Worm (Caenorhabditis elegans): ENCODE results near the gene W09B6.4.

DNA sequence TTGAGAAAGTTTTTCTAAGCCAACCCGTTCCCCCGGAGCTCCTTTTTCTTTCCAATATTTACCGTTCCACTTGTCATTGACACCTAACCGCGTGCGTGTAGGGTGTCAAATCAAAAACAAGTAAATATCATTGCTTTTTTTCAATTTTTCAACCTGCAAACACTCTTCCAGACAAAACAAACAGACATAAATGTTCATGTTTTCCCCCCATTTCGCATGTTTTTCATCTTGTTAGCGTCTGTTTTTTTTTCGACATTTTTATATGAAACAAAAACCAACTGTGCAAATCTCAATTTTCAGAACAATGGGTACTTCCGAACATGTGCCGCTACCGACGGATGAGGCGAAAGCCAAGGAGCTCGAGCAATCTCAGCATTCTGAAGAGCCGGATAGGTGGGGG is 48.9 kb downstream of the W09B6.4 start, which contains the start of gene snf-3:
- TF ChIP-seq dao-5 (tag; optimal IDR thresholded peaks at IDR 0.05) (no peak), him-1 (tag; optimal IDR thresholded peaks at IDR 0.05) (no peak)
